Worm (Caenorhabditis elegans) whole organism, L3 larva: Measurements from ENCODE around the gene C43H6.12.

Experiments
- ama-1 ChIP-seq: fragments of 150-350 bp; optimal IDR thresholded peaks from 2 replicates; lab custom pipeline; 2018
- ceh-9 ChIP-seq: sonication (generic microtip); optimal IDR thresholded peaks from 2 replicates; lab custom pipeline; 2018; ENCODE audit warnings: missing biosample characterization, missing genetic modification characterization
- egl-27 ChIP-seq: sonication (generic microtip); optimal IDR thresholded peaks from 4 replicates; lab custom pipeline; 2017; ENCODE audit warnings: missing biosample characterization, missing genetic modification reagents, missing genetic modification characterization
- jun-1 ChIP-seq: fragments of 150-350 bp; optimal IDR thresholded peaks from 2 replicates; lab custom pipeline; 2014; ENCODE audit warnings: missing biosample characterization, missing genetic modification reagents, missing genetic modification characterization
- lin-39 ChIP-seq: fragments of 150-350 bp; optimal IDR thresholded peaks from 2 replicates; lab custom pipeline; 2018; ENCODE audit warnings: missing biosample characterization, missing genetic modification reagents, missing genetic modification characterization
- nhr-237 ChIP-seq: fragments of 150-350 bp; optimal IDR thresholded peaks from 2 replicates; lab custom pipeline; 2014; ENCODE audit warnings: missing biosample characterization, missing genetic modification characterization
- nhr-25 ChIP-seq: sonication (generic microtip); optimal IDR thresholded peaks from 2 replicates; lab custom pipeline; 2017; ENCODE audit warnings: missing biosample characterization, missing genetic modification characterization
- nhr-28 ChIP-seq: fragments of 150-350 bp; optimal IDR thresholded peaks from 2 replicates; lab custom pipeline; 2014; ENCODE audit warnings: missing biosample characterization, missing genetic modification characterization
- skn-1 ChIP-seq: fragments of 150-350 bp; optimal IDR thresholded peaks from 2 replicates; lab custom pipeline; 2014; ENCODE audit warnings: missing biosample characterization, missing genetic modification characterization
- snpc-4 ChIP-seq: fragments of 150-350 bp; optimal IDR thresholded peaks from 2 replicates; lab custom pipeline; 2014; ENCODE audit warnings: missing biosample characterization, missing genetic modification characterization
- unc-62 ChIP-seq: fragments of 150-350 bp; sonication (generic microtip); optimal IDR thresholded peaks from 4 replicates; lab custom pipeline; 2014; ENCODE audit warnings: missing biosample characterization, missing genetic modification reagents, missing genetic modification characterization
- zag-1 ChIP-seq: fragments of 150-350 bp; optimal IDR thresholded peaks from 2 replicates; lab custom pipeline; 2014; ENCODE audit warnings: missing biosample characterization, missing genetic modification characterization

DNA sequence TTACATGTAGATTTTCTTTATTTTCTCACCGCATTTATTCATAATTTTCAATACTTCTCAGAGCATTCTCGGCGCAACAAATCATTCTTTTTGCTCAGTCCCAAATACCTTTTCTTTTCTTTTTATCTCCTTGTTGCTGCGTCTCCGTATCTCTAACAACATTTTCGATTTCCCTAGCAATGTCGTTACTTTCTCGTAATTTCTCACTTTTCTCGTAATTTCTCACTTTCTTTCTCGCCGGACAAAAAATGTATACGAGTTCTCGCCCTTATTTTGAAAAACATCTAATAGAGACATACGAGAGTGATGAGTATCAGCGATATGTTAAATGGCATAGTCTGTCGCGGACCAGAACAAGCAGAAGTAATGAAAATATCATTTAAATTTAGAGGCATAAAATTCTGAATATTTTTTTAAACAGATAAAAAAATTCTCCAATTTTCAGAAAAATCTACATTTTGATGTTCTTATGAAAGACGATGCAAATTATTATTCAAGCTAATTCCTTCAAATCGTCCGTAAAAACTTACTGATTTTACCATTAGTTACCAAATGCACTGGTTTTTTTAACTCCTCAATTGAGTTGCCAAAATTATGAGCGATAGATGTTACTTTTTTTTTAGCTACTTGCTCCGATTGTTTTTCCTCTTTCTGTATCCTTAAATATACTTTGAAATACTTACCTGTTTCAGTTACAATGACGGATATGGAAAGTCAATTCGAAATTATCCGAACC is 33.9 kb upstream of the C43H6.12 start, which contains the start of gene F47G3.3:
- TF ChIP-seq egl-27 (tag; lab: Kevin White, UChicago) = no peak
- no peak for TF ChIP-seq zag-1
- no peak for TF ChIP-seq unc-62 (GFP tag; lab: Kevin White, UChicago)
- no peak for TF ChIP-seq nhr-25 (tag; lab: Kevin White, UChicago)
- no peak for TF ChIP-seq snpc-4 (tag; lab: Kevin White, UChicago)
- TF ChIP-seq nhr-237 (tag; lab: Kevin White, UChicago) = no peak
- no peak for TF ChIP-seq jun-1 (tag; lab: Kevin White, UChicago)
- no peak for TF ChIP-seq ama-1 (lab: Kevin White, UChicago)
- TF ChIP-seq nhr-28 (tag; lab: Kevin White, UChicago) = no peak
- no peak for TF ChIP-seq ceh-9 (tag; lab: Kevin White, UChicago)
- TF ChIP-seq skn-1 = no peak
- TF ChIP-seq lin-39 (tag; lab: Kevin White, UChicago) = no peak
